Fruit fly (Drosophila melanogaster): Measurements from ENCODE around the gene CG11345.

- TF ChIP-seq insv (optimal IDR thresholded peaks at IDR 0.05): no peak
- no peak for TF ChIP-seq h (optimal IDR thresholded peaks at IDR 0.05)
- TF ChIP-seq psq (optimal IDR thresholded peaks at IDR 0.05): no peak
- TF ChIP-seq Sin3A (optimal IDR thresholded peaks at IDR 0.05): no peak
- TF ChIP-seq Myc (optimal IDR thresholded peaks at IDR 0.05): no peak
Measured at dm6 chr3L:4458063-4458462, at the start of gene CG11345.

Measured in Kc167 (cell line).